Fruit fly (Drosophila melanogaster): Measurements from ENCODE around the gene opm.

The opm gene

dm6 chrX:15085777-15086510, 19.7 kb upstream of the opm start, which contains the start of the genes CG15027 and Dbct (continued):
- TF ChIP-seq CG12769 (tag; optimal IDR thresholded peaks at IDR 0.05) (peak; percentile 23), dm (GFP tag; optimal IDR thresholded peaks at IDR 0.05) (peak; percentile 55), dmrt11E (tag; optimal IDR thresholded peaks at IDR 0.05) (peak; percentile 75), row (GFP tag; IDR thresholded peaks at IDR 0.05) (peak; percentile 91), CG1792 (GFP tag; optimal IDR thresholded peaks at IDR 0.05) (no peak), CoRest (tag; optimal IDR thresholded peaks at IDR 0.05) (peak; percentile 76), HLH4C (GFP tag; IDR thresholded peaks at IDR 0.05; ENCODE audit: partially characterized antibody) (peak; percentile 62; the same call in 2 of the 3 replicates), CG2875 (GFP tag; optimal IDR thresholded peaks at IDR 0.05) (no peak), HmgZ (tag; optimal IDR thresholded peaks at IDR 0.05) (peak; percentile 84), lab (GFP tag; optimal IDR thresholded peaks at IDR 0.05) (peak; percentile 60), onecut (GFP tag; IDR thresholded peaks at IDR 0.05) (no peak), fu2 (GFP tag; optimal IDR thresholded peaks at IDR 0.05) (no peak), Sox102F (GFP tag; optimal IDR thresholded peaks at IDR 0.05) (peak; percentile 65), vvl (GFP tag; IDR thresholded peaks at IDR 0.05) (peak; percentile 78), CG1529 (GFP tag; optimal IDR thresholded peaks at IDR 0.05) (peak; percentile 24), CG7271 (tag; optimal IDR thresholded peaks at IDR 0.05) (no peak), NFAT (GFP tag; IDR thresholded peaks at IDR 0.05) (peak; percentile 22; the same call in 1 of the 2 replicates), br (optimal IDR thresholded peaks at IDR 0.05) (no peak), ara (GFP tag; IDR thresholded peaks at IDR 0.05) (peak; percentile 56; the same call in 1 of the 2 replicates), chm (GFP tag; IDR thresholded peaks at IDR 0.05) (no peak), TFAM (GFP tag; optimal IDR thresholded peaks at IDR 0.05) (no peak), gce (GFP tag; IDR thresholded peaks at IDR 0.05) (no peak), CG30403 (GFP tag; optimal IDR thresholded peaks at IDR 0.05) (peak; percentile 76), CG12071 (GFP tag; optimal IDR thresholded peaks at IDR 0.05) (no peak), Aef1 (GFP tag; IDR thresholded peaks at IDR 0.05) (peak; percentile 64), grn (GFP tag; optimal IDR thresholded peaks at IDR 0.05) (no peak), CG3065 (GFP tag; optimal IDR thresholded peaks at IDR 0.05) (no peak), CG11093 (GFP tag; IDR thresholded peaks at IDR 0.05) (0 out of 3 replicates have a peak, but pooled peaks have one; percentile 33), CG34422 (GFP tag; IDR thresholded peaks at IDR 0.05) (peak; percentile 58), CG6765 (GFP tag; optimal IDR thresholded peaks at IDR 0.05) (peak; percentile 27), mam (GFP tag; optimal IDR thresholded peaks at IDR 0.05) (peak; percentile 5), pzg (GFP tag; optimal IDR thresholded peaks at IDR 0.05) (peak; percentile 34), knrl (GFP tag; IDR thresholded peaks at IDR 0.05; ENCODE audit: partially characterized antibody) (peak; percentile 81), tup (GFP tag; optimal IDR thresholded peaks at IDR 0.05) (no peak), CG10321 (GFP tag; IDR thresholded peaks at IDR 0.05) (no peak), corto (GFP tag; optimal IDR thresholded peaks at IDR 0.05) (peak; percentile 55), CG8944 (GFP tag; optimal IDR thresholded peaks at IDR 0.05) (no peak), pros (GFP tag; optimal IDR thresholded peaks at IDR 0.05) (no peak), CG9797 (GFP tag; optimal IDR thresholded peaks at IDR 0.05) (no peak), Hand (GFP tag; optimal IDR thresholded peaks at IDR 0.05) (no peak), lmd (GFP tag; IDR thresholded peaks at IDR 0.05) (peak; percentile 64), lola (GFP tag; optimal IDR thresholded peaks at IDR 0.05) (peak in 1 of 3 experiments; percentile 69), CG31441 (GFP tag; IDR thresholded peaks at IDR 0.05) (peak; percentile 51; the same call in 1 of the 2 replicates), nerfin-2 (GFP tag; IDR thresholded peaks at IDR 0.05; ENCODE audit: partially characterized antibody) (no peak), tna (GFP tag; IDR thresholded peaks at IDR 0.05; ENCODE audit: partially characterized antibody) (no peak), CHES-1-like (GFP tag; optimal IDR thresholded peaks at IDR 0.05) (peak; percentile 16), CG5180 (GFP tag; optimal IDR thresholded peaks at IDR 0.05) (peak; percentile 28), fd96Cb (tag; optimal IDR thresholded peaks at IDR 0.05) (peak; percentile 48), CG2202 (tag; optimal IDR thresholded peaks at IDR 0.05) (peak; percentile 33)
